Worm (Caenorhabditis elegans) whole organism, L4/young adult: ENCODE results near the gene fbxb-58.

ENCODE experiments used
- W03F9.2 ChIP-seq: fragments of 150-350 bp; optimal IDR thresholded peaks from 2 replicates; lab custom pipeline; 2014; ENCODE audit warnings: missing biosample characterization, missing genetic modification characterization
- dao-5 ChIP-seq: sonication (generic microtip); optimal IDR thresholded peaks from 2 replicates; lab custom pipeline; 2016; ENCODE audit warnings: missing genotype, missing genetic modification characterization, moderate library complexity, missing compliant biosample characterization
- him-1 ChIP-seq: sonication (generic microtip); optimal IDR thresholded peaks from 2 replicates; lab custom pipeline; 2016; ENCODE audit warnings: missing genotype, missing genetic modification reagents, missing genetic modification characterization, missing compliant biosample characterization

DNA sequence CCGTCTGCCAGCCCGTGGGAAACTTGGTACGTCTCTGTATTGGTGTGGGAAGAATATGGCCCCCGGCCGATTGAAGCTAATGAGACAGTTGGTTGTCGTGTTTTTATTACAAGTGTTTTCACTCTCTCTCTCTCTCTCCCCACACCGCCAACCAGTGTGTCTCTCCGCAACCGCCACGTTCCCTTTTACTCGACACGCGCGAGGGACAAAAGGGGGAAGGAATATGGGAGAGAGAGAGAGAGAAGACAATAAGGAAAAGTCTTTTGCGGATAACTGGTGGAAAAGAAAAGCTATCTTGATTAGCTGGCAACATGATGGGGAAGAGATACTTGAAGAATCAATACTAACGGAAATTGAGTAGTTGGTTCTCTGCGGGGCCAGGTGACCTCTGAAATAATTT, 49.3 kb upstream of the fbxb-58 start:
- TF ChIP-seq him-1 (tag; lab: Kevin White, UChicago) (no peak), W03F9.2 (tag; lab: Kevin White, UChicago) (no peak), dao-5 (no peak)
